Fruit fly (Drosophila melanogaster) whole organism, prepupa: Measurements from ENCODE around the gene chas.
A peak's percentile ranks its signal among the peaks of the same experiment; 100 is the strongest.

Experiments used
- Blimp-1 ChIP-seq: fragments of 200-800 bp; sonication (Bioruptor generic); optimal IDR thresholded peaks from 3 replicates; lab custom pipeline; 2017; ENCODE audit warnings: missing biosample characterization, missing genetic modification characterization, mild to moderate bottlenecking, moderate library complexity, missing genetic modification reagents
- CG10631 ChIP-seq: fragments of 200-800 bp; sonication (Bioruptor generic); optimal IDR thresholded peaks from 2 replicates; lab custom pipeline; 2016; ENCODE audit warnings: missing biosample characterization, missing genetic modification characterization
- CG10669 ChIP-seq: fragments of 200-800 bp; sonication (Bioruptor generic); optimal IDR thresholded peaks from 3 replicates; lab custom pipeline; 2018; ENCODE audit warnings: missing biosample characterization, mild to moderate bottlenecking, missing genetic modification characterization, moderate library complexity
- CG11902 ChIP-seq: fragments of 200-800 bp; sonication (Bioruptor generic); optimal IDR thresholded peaks from 3 replicates; lab custom pipeline; 2016; ENCODE audit warnings: missing biosample characterization, missing genetic modification characterization
- CG1621 ChIP-seq: fragments of 200-800 bp; sonication (Bioruptor generic); optimal IDR thresholded peaks from 3 replicates; lab custom pipeline; 2018; ENCODE audit warnings: missing biosample characterization, mild to moderate bottlenecking, missing genetic modification characterization
- CG3032 ChIP-seq: fragments of 200-800 bp; optimal IDR thresholded peaks from 2 replicates; lab custom pipeline; 2019; ENCODE audit warnings: missing biosample characterization, mild to moderate bottlenecking, missing genetic modification characterization, moderate library complexity
- CG31627 ChIP-seq: fragments of 200-800 bp; sonication (Bioruptor generic); optimal IDR thresholded peaks from 3 replicates; lab custom pipeline; 2016; ENCODE audit warnings: missing biosample characterization, missing genetic modification characterization
- CG32006 ChIP-seq: fragments of 200-800 bp; sonication (Bioruptor generic); optimal IDR thresholded peaks from 3 replicates; lab custom pipeline; 2017; ENCODE audit warnings: missing biosample characterization, mild to moderate bottlenecking, missing genetic modification characterization
- CG34406 ChIP-seq: fragments of 200-800 bp; sonication (Bioruptor generic); optimal IDR thresholded peaks from 3 replicates; lab custom pipeline; 2016; ENCODE audit warnings: missing biosample characterization, missing genetic modification characterization
- CG3919 ChIP-seq: fragments of 200-800 bp; sonication (Bioruptor generic); optimal IDR thresholded peaks from 3 replicates; lab custom pipeline; 2016; ENCODE audit warnings: missing biosample characterization, missing genetic modification characterization
- CG6163 ChIP-seq: fragments of 200-800 bp; sonication (Bioruptor generic); IDR thresholded peaks from 3 replicates; pipeline ENCODE4 v1.3.6; 2022; ENCODE audit warnings: missing biosample characterization, missing genetic modification characterization
- CG6854 ChIP-seq: fragments of 200-800 bp; sonication (Bioruptor generic); optimal IDR thresholded peaks from 2 replicates; lab custom pipeline; 2017; ENCODE audit warnings: missing biosample characterization, mild to moderate bottlenecking, missing genetic modification characterization
- CG8119 ChIP-seq: fragments of 200-800 bp; sonication (Bioruptor generic); IDR thresholded peaks from 3 replicates; pipeline ENCODE4 v1.3.6; 2022; ENCODE audit warnings: missing biosample characterization, missing genetic modification characterization
- CG8632 ChIP-seq: fragments of 200-800 bp; sonication (Bioruptor generic); optimal IDR thresholded peaks from 3 replicates; lab custom pipeline; 2016; ENCODE audit warnings: missing biosample characterization, missing genetic modification characterization
- Eip75B ChIP-seq: fragments of 200-800 bp; sonication (Bioruptor generic); optimal IDR thresholded peaks from 3 replicates; lab custom pipeline; 2016; ENCODE audit warnings: missing biosample characterization, missing genetic modification characterization
- Eip78C ChIP-seq: fragments of 200-800 bp; sonication (Bioruptor generic); peaks from one replicate; lab custom pipeline; 2016; ENCODE audit warnings: missing biosample characterization, missing genetic modification characterization
- Ets21C ChIP-seq: fragments of 200-800 bp; sonication (Bioruptor generic); optimal IDR thresholded peaks from 3 replicates; lab custom pipeline; 2016; ENCODE audit warnings: missing biosample characterization, missing genetic modification characterization
- Ets96B ChIP-seq: fragments of 200-800 bp; optimal IDR thresholded peaks from 2 replicates; lab custom pipeline; 2019; ENCODE audit warnings: missing biosample characterization, mild to moderate bottlenecking, missing genetic modification characterization, moderate library complexity
- Gug ChIP-seq: fragments of 200-800 bp; sonication (Bioruptor generic); IDR thresholded peaks from 2 replicates; pipeline ENCODE4 v1.3.6; 2022; ENCODE audit warnings: missing biosample characterization, missing genetic modification characterization
- Hr38 ChIP-seq: sonication (Bioruptor generic); optimal IDR thresholded peaks from 2 replicates; lab custom pipeline; 2016; ENCODE audit warnings: missing biosample characterization, missing genetic modification characterization
- Hr39 ChIP-seq: fragments of 200-800 bp; sonication (Bioruptor generic); optimal IDR thresholded peaks from 2 replicates; lab custom pipeline; 2016; ENCODE audit warnings: missing biosample characterization, missing genetic modification characterization
- Hr4 ChIP-seq: fragments of 200-800 bp; sonication (Bioruptor generic); optimal IDR thresholded peaks from 3 replicates; lab custom pipeline; 2016; ENCODE audit warnings: missing biosample characterization, missing genetic modification characterization
- Met ChIP-seq: fragments of 200-800 bp; sonication (Bioruptor generic); optimal IDR thresholded peaks from 3 replicates; lab custom pipeline; 2016; ENCODE audit warnings: missing biosample characterization, missing genetic modification characterization
- OdsH ChIP-seq: fragments of 200-800 bp; sonication (Bioruptor generic); optimal IDR thresholded peaks from 3 replicates; lab custom pipeline; 2016; ENCODE audit warnings: missing biosample characterization, missing genetic modification characterization
- Smox ChIP-seq: fragments of 200-800 bp; sonication (Bioruptor generic); optimal IDR thresholded peaks from 3 replicates; lab custom pipeline; 2016; ENCODE audit warnings: missing biosample characterization, missing genetic modification characterization
- Sox14 ChIP-seq: fragments of 200-800 bp; sonication (Bioruptor generic); optimal IDR thresholded peaks from 3 replicates; lab custom pipeline; 2016; ENCODE audit warnings: missing biosample characterization, missing genetic modification characterization
- achi ChIP-seq: fragments of 200-800 bp; sonication (Bioruptor generic); optimal IDR thresholded peaks from 3 replicates; lab custom pipeline; 2016; ENCODE audit warnings: missing biosample characterization, missing genetic modification characterization
- acj6 ChIP-seq: fragments of 200-800 bp; sonication (Bioruptor generic); optimal IDR thresholded peaks from 3 replicates; lab custom pipeline; 2016; ENCODE audit warnings: missing biosample characterization, missing genetic modification characterization
- cyc ChIP-seq: fragments of 200-800 bp; sonication (Bioruptor generic); optimal IDR thresholded peaks from 3 replicates; lab custom pipeline; 2016; ENCODE audit warnings: missing biosample characterization, missing genetic modification characterization
- dac ChIP-seq: fragments of 200-800 bp; sonication (Bioruptor generic); optimal IDR thresholded peaks from 2 replicates; lab custom pipeline; 2017; ENCODE audit warnings: missing biosample characterization, mild to moderate bottlenecking, missing genetic modification characterization
- dsx ChIP-seq: fragments of 200-800 bp; optimal IDR thresholded peaks from 3 replicates; lab custom pipeline; 2019; ENCODE audit warnings: missing biosample characterization, mild to moderate bottlenecking, missing genetic modification characterization, moderate library complexity; ENCODE audit not compliant: poor library complexity, severe bottlenecking
- eg ChIP-seq: fragments of 200-800 bp; sonication (Bioruptor generic); IDR thresholded peaks from 3 replicates; pipeline ENCODE4 v1.3.6; 2022; ENCODE audit warnings: missing biosample characterization, missing genetic modification characterization
- esn ChIP-seq: fragments of 200-800 bp; sonication (Bioruptor generic); optimal IDR thresholded peaks from 2 replicates; lab custom pipeline; 2016; ENCODE audit warnings: missing biosample characterization, mild to moderate bottlenecking, missing genetic modification characterization, moderate library complexity
- fd59A ChIP-seq: fragments of 200-800 bp; sonication (Bioruptor generic); optimal IDR thresholded peaks from 2 replicates; lab custom pipeline; 2017; ENCODE audit warnings: missing biosample characterization, mild to moderate bottlenecking, missing genetic modification characterization, missing genetic modification reagents
- fkh ChIP-seq: fragments of 200-800 bp; sonication (Bioruptor generic); optimal IDR thresholded peaks from 3 replicates; lab custom pipeline; 2017; ENCODE audit warnings: missing biosample characterization, mild to moderate bottlenecking, missing genetic modification characterization, moderate library complexity
- lz ChIP-seq: fragments of 200-800 bp; sonication (Bioruptor generic); optimal IDR thresholded peaks from 3 replicates; lab custom pipeline; 2016; ENCODE audit warnings: missing biosample characterization, missing genetic modification characterization
- net ChIP-seq: fragments of 200-800 bp; sonication (Bioruptor generic); optimal IDR thresholded peaks from 3 replicates; lab custom pipeline; 2016; ENCODE audit warnings: missing biosample characterization, missing genetic modification characterization
- pdm3 ChIP-seq: fragments of 200-800 bp; sonication (Bioruptor generic); optimal IDR thresholded peaks from 3 replicates; lab custom pipeline; 2016; ENCODE audit warnings: missing biosample characterization, missing genetic modification characterization
- salr ChIP-seq, 2 experiments: fragments of 200-800 bp; sonication (Bioruptor generic); optimal IDR thresholded peaks; 3 replicates each; lab custom pipeline; 2016 to 2018; ENCODE audit warnings: missing biosample characterization in 2 of 2, missing genetic modification characterization in 2 of 2, mild to moderate bottlenecking in 1 of 2
- spab ChIP-seq: fragments of 200-800 bp; sonication (Bioruptor generic); optimal IDR thresholded peaks from 2 replicates; lab custom pipeline; 2017; ENCODE audit warnings: missing biosample characterization, mild to moderate bottlenecking, missing genetic modification characterization, missing genetic modification reagents
- ss ChIP-seq, 2 experiments: fragments of 200-800 bp; sonication (Bioruptor generic); optimal IDR thresholded peaks; 2 replicates in 1 of 2; 3 replicates in 1 of 2; lab custom pipeline; 2017 to 2018; ENCODE audit warnings: mild to moderate bottlenecking in 2 of 2, missing biosample characterization in 2 of 2, missing genetic modification characterization in 2 of 2, moderate library complexity in 1 of 2
- svp ChIP-seq: fragments of 200-800 bp; sonication (Bioruptor generic); peaks from one replicate; lab custom pipeline; 2016; ENCODE audit warnings: missing biosample characterization, missing genetic modification characterization
- topi ChIP-seq: fragments of 200-800 bp; sonication (Bioruptor generic); optimal IDR thresholded peaks from 3 replicates; lab custom pipeline; 2016; ENCODE audit warnings: missing biosample characterization, missing genetic modification characterization
- vri ChIP-seq: fragments of 200-800 bp; sonication (Bioruptor generic); optimal IDR thresholded peaks from 3 replicates; lab custom pipeline; 2016; ENCODE audit warnings: missing biosample characterization, mild to moderate bottlenecking, missing genetic modification characterization

The chas gene

dm6 chrX:17696637-17697036 is 1.9 kb downstream of the chas start:
- TF ChIP-seq Hr39 (GFP tag; lab: Kevin White, UChicago) (peak; percentile 27), CG10669 (GFP tag; lab: Kevin White, UChicago) (no peak), Sox14 (GFP tag; lab: Kevin White, UChicago) (peak; percentile 20), CG6163 (GFP tag; lab: Robert Waterston, UW) (peak; percentile 39; the same call in 1 of the 3 replicates), OdsH (peak; percentile 17), CG3032 (tag; lab: Kevin White, UChicago) (peak; percentile 8), Ets21C (GFP tag; lab: Kevin White, UChicago) (no peak), esn (peak; percentile 73), CG10631 (GFP tag; lab: Kevin White, UChicago) (peak; percentile 45), Eip78C (GFP tag; lab: Kevin White, UChicago) (peak; percentile 77), eg (GFP tag; lab: Robert Waterston, UW) (peak; percentile 48; the same call in 1 of the 3 replicates), net (GFP tag; lab: Kevin White, UChicago) (peak; percentile 9), ss (GFP tag; optimal IDR thresholded peaks at IDR 0.05; lab: Kevin White, UChicago) (no peak), Ets96B (tag; lab: Kevin White, UChicago) (no peak), acj6 (GFP tag; lab: Kevin White, UChicago) (no peak), CG11902 (GFP tag; lab: Kevin White, UChicago) (no peak), CG34406 (GFP tag; lab: Kevin White, UChicago) (peak; percentile 18), dsx (GFP tag; lab: Kevin White, UChicago) (no peak), fkh (GFP tag; lab: Kevin White, UChicago) (peak; percentile 40), Smox (GFP tag; lab: Kevin White, UChicago) (peak; percentile 48), vri (GFP tag; lab: Kevin White, UChicago) (no peak), CG8119 (no peak), lz (peak; percentile 54), Gug (GFP tag; lab: Robert Waterston, UW) (no peak), CG3919 (GFP tag; lab: Kevin White, UChicago) (no peak), Hr4 (peak; percentile 15), topi (GFP tag; lab: Kevin White, UChicago) (peak; percentile 49), achi (no peak), spab (GFP tag; lab: Kevin White, UChicago) (no peak), dac (no peak), CG31627 (GFP tag; lab: Kevin White, UChicago) (peak; percentile 46), pdm3 (peak; percentile 1), svp (GFP tag; lab: Kevin White, UChicago) (peak; percentile 66), salr (GFP tag; optimal IDR thresholded peaks at IDR 0.05; lab: Kevin White, UChicago) (no peak), Blimp-1 (GFP tag; lab: Kevin White, UChicago) (no peak), CG32006 (GFP tag; lab: Kevin White, UChicago) (peak; percentile 4), Eip75B (GFP tag; lab: Kevin White, UChicago) (peak; percentile 28), CG1621 (no peak), cyc (peak; percentile 32), Met (peak; percentile 53), fd59A (GFP tag; lab: Kevin White, UChicago) (no peak), Hr38 (GFP tag; lab: Kevin White, UChicago) (no peak), CG6854 (GFP tag; lab: Kevin White, UChicago) (no peak), CG8632 (GFP tag; lab: Kevin White, UChicago) (peak; percentile 13)
